Worm (Caenorhabditis elegans) whole organism, L1 larva: Measurements from ENCODE around the gene C05D9.4.
A peak's percentile ranks its signal among the peaks of the same experiment; 100 is the strongest.

ENCODE experiments used
- C04F5.9 ChIP-seq: sonication (generic microtip); optimal IDR thresholded peaks from 2 replicates; lab custom pipeline; 2016; ENCODE audit warnings: missing genetic modification characterization, missing compliant biosample characterization
- aha-1 ChIP-seq: fragments of 150-350 bp; optimal IDR thresholded peaks from 2 replicates; lab custom pipeline; 2014; ENCODE audit warnings: missing biosample characterization, missing genetic modification characterization
- aly-2 ChIP-seq: fragments of 150-350 bp; optimal IDR thresholded peaks from 2 replicates; lab custom pipeline; 2014; ENCODE audit warnings: missing biosample characterization, missing genetic modification characterization
- ama-1 ChIP-seq: fragments of 150-350 bp; optimal IDR thresholded peaks from 2 replicates; lab custom pipeline; 2014
- ceh-82 ChIP-seq, 3 experiments: fragments of 150-350 bp in 1 of 3; sonication (generic microtip) in 2 of 3; optimal IDR thresholded peaks; 2 replicates each; lab custom pipeline; 2014 to 2017; ENCODE audit warnings: missing biosample characterization in 3 of 3, missing genetic modification characterization in 3 of 3
- ceh-90 ChIP-seq: sonication (generic microtip); optimal IDR thresholded peaks from 2 replicates; lab custom pipeline; 2016; ENCODE audit warnings: missing genetic modification characterization, missing compliant biosample characterization
- dpl-1 ChIP-seq, 3 experiments: fragments of 150-350 bp in 2 of 3; sonication (generic microtip) in 1 of 3; optimal IDR thresholded peaks; 2 replicates each; lab custom pipeline; 2014 to 2017; ENCODE audit warnings: missing biosample characterization in 3 of 3, missing genetic modification characterization in 3 of 3, missing genetic modification reagents in 3 of 3
- dsc-1 ChIP-seq: sonication (generic microtip); optimal IDR thresholded peaks from 2 replicates; lab custom pipeline; 2016; ENCODE audit warnings: mild to moderate bottlenecking, missing genetic modification characterization, missing compliant biosample characterization
- efl-1 ChIP-seq, 4 experiments: fragments of 150-350 bp; optimal IDR thresholded peaks in 3 of 4; peaks in 1 of 4; 1 replicate in 1 of 4; 2 replicates in 3 of 4; lab custom pipeline; 2014; ENCODE audit warnings: missing biosample characterization in 2 of 4, missing genetic modification characterization in 2 of 4, missing genetic modification reagents in 2 of 4
- egl-27 ChIP-seq, 2 experiments: fragments of 150-350 bp in 1 of 2; sonication (generic microtip); optimal IDR thresholded peaks; 3 replicates each; lab custom pipeline; 2017 to 2018; ENCODE audit warnings: missing biosample characterization in 2 of 2, missing genetic modification characterization in 2 of 2, missing genetic modification reagents in 2 of 2
- elt-2 ChIP-seq: sonication (generic microtip); optimal IDR thresholded peaks from 2 replicates; lab custom pipeline; 2016; ENCODE audit warnings: missing genetic modification characterization, mild to moderate bottlenecking, inconsistent platforms, missing compliant biosample characterization, missing genetic modification reagents
- ets-5 ChIP-seq: fragments of 200-800 bp; sonication (Bioruptor generic); IDR thresholded peaks from 2 replicates; pipeline ENCODE4 v1.3.6; 2022; ENCODE audit warnings: missing genetic modification characterization, missing compliant biosample characterization
- fkh-10 ChIP-seq: sonication (generic microtip); optimal IDR thresholded peaks from 2 replicates; lab custom pipeline; 2017; ENCODE audit warnings: missing biosample characterization, missing genetic modification reagents, missing genetic modification characterization
- fkh-4 ChIP-seq: sonication (generic microtip); optimal IDR thresholded peaks from 2 replicates; lab custom pipeline; 2016; ENCODE audit warnings: missing compliant biosample characterization, missing genetic modification characterization, borderline replicate concordance
- fkh-8 ChIP-seq: sonication (generic microtip); optimal IDR thresholded peaks from 2 replicates; lab custom pipeline; 2016; ENCODE audit warnings: mild to moderate bottlenecking, missing genetic modification characterization, missing compliant biosample characterization
- fos-1 ChIP-seq: fragments of 150-350 bp; optimal IDR thresholded peaks from 2 replicates; lab custom pipeline; 2014; ENCODE audit warnings: missing biosample characterization, missing genetic modification characterization
- grh-1 ChIP-seq: fragments of 200-800 bp; sonication (Bioruptor generic); IDR thresholded peaks from 2 replicates; pipeline ENCODE4 v1.3.6; 2022; ENCODE audit warnings: missing genetic modification reagents, missing genetic modification characterization, missing compliant biosample characterization
- hpl-2 ChIP-seq: fragments of 150-350 bp; optimal IDR thresholded peaks from 2 replicates; lab custom pipeline; 2014; ENCODE audit warnings: missing biosample characterization, missing genetic modification reagents, missing genetic modification characterization
- irx-1 ChIP-seq: sonication (generic microtip); optimal IDR thresholded peaks from 2 replicates; lab custom pipeline; 2016; ENCODE audit warnings: missing genetic modification characterization, missing compliant biosample characterization
- isw-1 ChIP-seq: fragments of 200-800 bp; sonication (Bioruptor generic); IDR thresholded peaks from 2 replicates; pipeline ENCODE4 v1.3.6; 2022; ENCODE audit warnings: missing genetic modification characterization, missing compliant biosample characterization
- jun-1 ChIP-seq: fragments of 150-350 bp; optimal IDR thresholded peaks from 2 replicates; lab custom pipeline; 2014; ENCODE audit warnings: missing biosample characterization, missing genetic modification reagents, missing genetic modification characterization
- lin-13 ChIP-seq: fragments of 150-350 bp; optimal IDR thresholded peaks from 2 replicates; lab custom pipeline; 2014; ENCODE audit warnings: missing biosample characterization, missing genetic modification reagents, missing genetic modification characterization
- lin-14 ChIP-seq: fragments of 200-800 bp; sonication (Bioruptor generic); optimal IDR thresholded peaks from 2 replicates; lab custom pipeline; 2018; ENCODE audit warnings: mild to moderate bottlenecking, missing genetic modification characterization, moderate library complexity, missing compliant biosample characterization
- lin-15B ChIP-seq: fragments of 150-350 bp; sonication (generic microtip); optimal IDR thresholded peaks from 3 replicates; lab custom pipeline; 2014; ENCODE audit warnings: missing biosample characterization, missing genetic modification characterization
- lir-3 ChIP-seq: sonication (generic microtip); optimal IDR thresholded peaks from 2 replicates; lab custom pipeline; 2016; ENCODE audit warnings: mild to moderate bottlenecking, missing genetic modification characterization, moderate library complexity, missing compliant biosample characterization; ENCODE audit not compliant: poor library complexity
- mab-9 ChIP-seq: fragments of 200-800 bp; sonication (Bioruptor generic); IDR thresholded peaks from 2 replicates; pipeline ENCODE4 v1.3.6; 2022; ENCODE audit warnings: missing genetic modification reagents, missing genetic modification characterization, missing compliant biosample characterization
- mdl-1 ChIP-seq, 2 experiments: fragments of 150-350 bp; optimal IDR thresholded peaks; 2 replicates each; lab custom pipeline; 2014 to 2017; ENCODE audit warnings: missing biosample characterization in 2 of 2, missing genetic modification characterization in 2 of 2, inconsistent platforms in 1 of 2
- mef-2 ChIP-seq: fragments of 150-350 bp; optimal IDR thresholded peaks from 2 replicates; lab custom pipeline; 2014; ENCODE audit warnings: missing biosample characterization, missing genetic modification characterization
- nhr-12 ChIP-seq: sonication (generic microtip); optimal IDR thresholded peaks from 2 replicates; lab custom pipeline; 2017; ENCODE audit warnings: missing biosample characterization, missing genetic modification characterization
- nhr-19 ChIP-seq: fragments of 200-800 bp; sonication (Bioruptor generic); conservative IDR thresholded peaks from 2 replicates; pipeline ENCODE4 v1.3.6; 2022; ENCODE audit warnings: missing genetic modification characterization, missing compliant biosample characterization
- nhr-20 ChIP-seq: sonication (generic microtip); optimal IDR thresholded peaks from 2 replicates; lab custom pipeline; 2016; ENCODE audit warnings: mild to moderate bottlenecking, missing genetic modification characterization, missing compliant biosample characterization
- nhr-237 ChIP-seq: fragments of 150-350 bp; optimal IDR thresholded peaks from 2 replicates; lab custom pipeline; 2014; ENCODE audit warnings: missing biosample characterization, missing genetic modification characterization
- nhr-28 ChIP-seq: fragments of 150-350 bp; optimal IDR thresholded peaks from 2 replicates; lab custom pipeline; 2014; ENCODE audit warnings: missing biosample characterization, missing genetic modification characterization
- nhr-71 ChIP-seq: sonication (generic microtip); optimal IDR thresholded peaks from 2 replicates; lab custom pipeline; 2016; ENCODE audit warnings: mild to moderate bottlenecking, missing genetic modification characterization, moderate library complexity, missing compliant biosample characterization
- nhr-76 ChIP-seq: sonication (generic microtip); optimal IDR thresholded peaks from 2 replicates; lab custom pipeline; 2017; ENCODE audit warnings: missing biosample characterization, missing genetic modification characterization
- nhr-77 ChIP-seq: fragments of 150-350 bp; optimal IDR thresholded peaks from 2 replicates; lab custom pipeline; 2014; ENCODE audit warnings: missing biosample characterization, missing genetic modification characterization
- nhr-84 ChIP-seq: sonication (generic microtip); optimal IDR thresholded peaks from 2 replicates; lab custom pipeline; 2017; ENCODE audit warnings: missing biosample characterization, missing genetic modification characterization
- nhr-85 ChIP-seq: sonication (generic microtip); peaks from one replicate; lab custom pipeline; 2016; ENCODE audit warnings: missing genetic modification characterization, inconsistent platforms, missing compliant biosample characterization
- nhr-90 ChIP-seq: sonication (generic microtip); optimal IDR thresholded peaks from 2 replicates; lab custom pipeline; 2016; ENCODE audit warnings: mild to moderate bottlenecking, missing genetic modification characterization, missing compliant biosample characterization; ENCODE audit not compliant: poor library complexity
- pax-3 ChIP-seq: fragments of 200-800 bp; sonication (Bioruptor generic); optimal IDR thresholded peaks from 2 replicates; lab custom pipeline; 2018; ENCODE audit warnings: mild to moderate bottlenecking, missing genetic modification characterization, moderate library complexity, missing compliant biosample characterization
- skn-1 ChIP-seq: fragments of 150-350 bp; optimal IDR thresholded peaks from 2 replicates; lab custom pipeline; 2014; ENCODE audit warnings: missing biosample characterization, missing genetic modification characterization
- snu-23 ChIP-seq: sonication (generic microtip); optimal IDR thresholded peaks from 2 replicates; lab custom pipeline; 2016; ENCODE audit warnings: missing genetic modification characterization, missing compliant biosample characterization
- sox-4 ChIP-seq: sonication (generic microtip); optimal IDR thresholded peaks from 2 replicates; lab custom pipeline; 2016; ENCODE audit warnings: missing genetic modification characterization, missing compliant biosample characterization
- swsn-7 ChIP-seq: sonication (generic microtip); optimal IDR thresholded peaks from 2 replicates; lab custom pipeline; 2016; ENCODE audit warnings: missing genetic modification characterization, missing compliant biosample characterization
- tlp-1 ChIP-seq: fragments of 150-350 bp; optimal IDR thresholded peaks from 2 replicates; lab custom pipeline; 2014; ENCODE audit warnings: missing biosample characterization, missing genetic modification characterization
- unc-130 ChIP-seq: fragments of 150-350 bp; optimal IDR thresholded peaks from 2 replicates; lab custom pipeline; 2017; ENCODE audit warnings: missing biosample characterization, missing genetic modification characterization, inconsistent platforms
- unc-30 ChIP-seq: sonication (generic microtip); optimal IDR thresholded peaks from 2 replicates; lab custom pipeline; 2017; ENCODE audit warnings: missing biosample characterization, missing genetic modification characterization
- unc-98 ChIP-seq: fragments of 200-800 bp; sonication (Bioruptor generic); IDR thresholded peaks from 2 replicates; pipeline ENCODE4 v1.3.6; 2022; ENCODE audit warnings: missing genetic modification characterization, missing compliant biosample characterization
- zag-1 ChIP-seq: fragments of 150-350 bp; optimal IDR thresholded peaks from 2 replicates; lab custom pipeline; 2014; ENCODE audit warnings: missing biosample characterization, missing genetic modification characterization
- ztf-11 ChIP-seq, 2 experiments: sonication (generic microtip); optimal IDR thresholded peaks; 2 replicates each; lab custom pipeline; 2016 to 2017; ENCODE audit warnings: missing genetic modification characterization in 2 of 2, missing biosample characterization in 1 of 2, missing compliant biosample characterization in 1 of 2
- ztf-4 ChIP-seq: fragments of 150-350 bp; optimal IDR thresholded peaks from 2 replicates; lab custom pipeline; 2014; ENCODE audit warnings: missing biosample characterization, missing genetic modification characterization

The C05D9.4 gene

ce11 chrX:1089676-1090075 lies 18.2 kb upstream of the C05D9.4 start:
- TF ChIP-seq efl-1 (optimal IDR thresholded peaks at IDR 0.05; lab: Kevin White, UChicago) (no peak), efl-1 (GFP tag; optimal IDR thresholded peaks at IDR 0.05 in 1 of 2; lab: Kevin White, UChicago) (peak in 1 of 2 experiments; percentile 36), nhr-84 (tag; lab: Kevin White, UChicago) (no peak), fkh-4 (no peak)
- TF ChIP-seq, all 84 proteins: peak for 1

- peak; percentile 70 for TF ChIP-seq lir-3 (tag; lab: Kevin White, UChicago)
- TF ChIP-seq ceh-90 (tag; lab: Kevin White, UChicago) = no peak
- peak; percentile 78 for TF ChIP-seq unc-130 (tag; lab: Kevin White, UChicago)
- TF ChIP-seq nhr-71 (tag; lab: Kevin White, UChicago) = peak; percentile 98
- no peak for TF ChIP-seq ama-1 (lab: Kevin White, UChicago)
- peak; percentile 43 for TF ChIP-seq aha-1 (tag; lab: Kevin White, UChicago)
- peak; percentile 83 for TF ChIP-seq nhr-237 (tag; lab: Kevin White, UChicago)
- peak; percentile 63 for TF ChIP-seq C04F5.9 (tag; lab: Kevin White, UChicago)
- TF ChIP-seq nhr-19 = peak; percentile 95
- no peak for TF ChIP-seq ets-5 (GFP tag; lab: Robert Waterston, UW)
- peak; percentile 31 for TF ChIP-seq sox-4
- TF ChIP-seq mab-9 (GFP tag; lab: Robert Waterston, UW) = peak; percentile 66
- peak; percentile 22 for TF ChIP-seq mef-2
- peak; percentile 92 for TF ChIP-seq ztf-4
- peak; percentile 77 for TF ChIP-seq fkh-10 (GFP tag; lab: Kevin White, UChicago)
- TF ChIP-seq unc-30 (tag; lab: Kevin White, UChicago) = no peak
- peak; percentile 64 for TF ChIP-seq pax-3 (tag; lab: Kevin White, UChicago)
- no peak for TF ChIP-seq fkh-4
- peak; percentile 14 to 56 (median 37) for TF ChIP-seq dpl-1 (GFP tag; optimal IDR thresholded peaks at IDR 0.05; lab: Kevin White, UChicago)
- TF ChIP-seq aly-2 (tag; lab: Kevin White, UChicago) = peak; percentile 27
- peak; percentile 62 for TF ChIP-seq elt-2 (tag; lab: Kevin White, UChicago)
- peak; percentile 89 for TF ChIP-seq jun-1 (tag; lab: Kevin White, UChicago)
- peak; percentile 93 for TF ChIP-seq swsn-7
- TF ChIP-seq fos-1 (tag; lab: Kevin White, UChicago) = peak; percentile 88
- peak; percentile 98 for TF ChIP-seq skn-1 (tag; lab: Kevin White, UChicago)
- no peak for TF ChIP-seq nhr-12 (tag; lab: Kevin White, UChicago)
- TF ChIP-seq mdl-1 (tag; optimal IDR thresholded peaks at IDR 0.05; lab: Kevin White, UChicago) = peak; percentile 80 to 98
- peak; percentile 97 for TF ChIP-seq snu-23
- TF ChIP-seq nhr-77 (tag; lab: Kevin White, UChicago) = peak; percentile 87
- TF ChIP-seq fkh-8 (tag; lab: Kevin White, UChicago) = peak; percentile 93
- peak; percentile 59 for TF ChIP-seq hpl-2
- TF ChIP-seq tlp-1 = no peak
- TF ChIP-seq ceh-82 (tag; optimal IDR thresholded peaks at IDR 0.05; lab: Kevin White, UChicago) = peak; percentile 81 to 93 (median 84)
- no peak for TF ChIP-seq lin-15B (tag; lab: Kevin White, UChicago)
- no peak for TF ChIP-seq nhr-76 (tag; lab: Kevin White, UChicago)
- peak in 1 of 2 experiments; percentile 49 for TF ChIP-seq ztf-11 (tag; optimal IDR thresholded peaks at IDR 0.05; lab: Kevin White, UChicago)
- peak; percentile 81 for TF ChIP-seq lin-13
- TF ChIP-seq irx-1 (tag; lab: Kevin White, UChicago) = peak; percentile 85
- TF ChIP-seq egl-27 (tag; optimal IDR thresholded peaks at IDR 0.05; lab: Kevin White, UChicago) = peak; percentile 80 to 92
- peak; percentile 80 for TF ChIP-seq nhr-90 (tag; lab: Kevin White, UChicago)
- no peak for TF ChIP-seq unc-98 (GFP tag; lab: Robert Waterston, UW)
- no peak for TF ChIP-seq zag-1 (tag; lab: Kevin White, UChicago)
- TF ChIP-seq nhr-85 (tag; lab: Kevin White, UChicago) = peak; percentile 96
- TF ChIP-seq nhr-28 (tag; lab: Kevin White, UChicago) = peak; percentile 41
- TF ChIP-seq grh-1 (GFP tag; lab: Robert Waterston, UW) = 0 out of 2 replicates have a peak, but pooled peaks have one; percentile 17
- peak; percentile 68; the same call in 1 of the 2 replicates for TF ChIP-seq isw-1 (GFP tag; lab: Robert Waterston, UW)
- peak; percentile 91 for TF ChIP-seq dsc-1 (tag; lab: Kevin White, UChicago)
- TF ChIP-seq nhr-20 (tag; lab: Kevin White, UChicago) = peak; percentile 95
- peak; percentile 99 for TF ChIP-seq lin-14
Measured at ce11 chrX:1093154-1093553, 14.7 kb upstream of the C05D9.4 start.
